Worm (Caenorhabditis elegans) whole organism, L2 larva: ENCODE data around the gene zmp-1.
A peak's percentile ranks its signal among the peaks of the same experiment; 100 is the strongest.

ENCODE experiments used
- C34F6.9 ChIP-seq: fragments of 150-350 bp; optimal IDR thresholded peaks from 2 replicates; lab custom pipeline; 2014; ENCODE audit warnings: missing biosample characterization, missing genetic modification characterization
- F13H6.1 ChIP-seq: sonication (generic microtip); optimal IDR thresholded peaks from 2 replicates; lab custom pipeline; 2016; ENCODE audit warnings: missing genetic modification characterization, missing compliant biosample characterization
- R02D3.7 ChIP-seq: fragments of 150-350 bp; optimal IDR thresholded peaks from 2 replicates; lab custom pipeline; 2014; ENCODE audit warnings: missing biosample characterization, missing genetic modification characterization
- ZK546.5 ChIP-seq: sonication (generic microtip); optimal IDR thresholded peaks from 2 replicates; lab custom pipeline; 2017; ENCODE audit warnings: missing biosample characterization, missing genetic modification characterization
- aly-2 ChIP-seq: fragments of 150-350 bp; optimal IDR thresholded peaks from 2 replicates; lab custom pipeline; 2014; ENCODE audit warnings: missing biosample characterization, missing genetic modification characterization
- ama-1 ChIP-seq: fragments of 150-350 bp; optimal IDR thresholded peaks from 2 replicates; lab custom pipeline; 2018; ENCODE audit warnings: inconsistent platforms
- blmp-1 ChIP-seq: sonication (generic microtip); optimal IDR thresholded peaks from 2 replicates; lab custom pipeline; 2017; ENCODE audit warnings: missing genetic modification characterization, mild to moderate bottlenecking, missing compliant biosample characterization, antibody characterized with exemption, moderate library complexity; ENCODE audit not compliant: insufficient read depth
- ceh-16 ChIP-seq: fragments of 150-350 bp; optimal IDR thresholded peaks from 2 replicates; lab custom pipeline; 2014; ENCODE audit warnings: missing biosample characterization, missing genetic modification characterization
- crh-2 ChIP-seq: sonication (generic microtip); optimal IDR thresholded peaks from 2 replicates; lab custom pipeline; 2017; ENCODE audit warnings: missing biosample characterization, missing genetic modification characterization
- dmd-4 ChIP-seq: sonication (generic microtip); optimal IDR thresholded peaks from 2 replicates; lab custom pipeline; 2017; ENCODE audit warnings: missing biosample characterization, missing genetic modification characterization
- egl-27 ChIP-seq: sonication (generic microtip); optimal IDR thresholded peaks from 3 replicates; lab custom pipeline; 2017; ENCODE audit warnings: missing biosample characterization, missing genetic modification reagents, missing genetic modification characterization
- elt-1 ChIP-seq: fragments of 150-350 bp; optimal IDR thresholded peaks from 2 replicates; lab custom pipeline; 2014; ENCODE audit warnings: missing biosample characterization, missing genetic modification characterization
- elt-3 ChIP-seq: sonication (generic microtip); optimal IDR thresholded peaks from 2 replicates; lab custom pipeline; 2017; ENCODE audit warnings: missing biosample characterization, missing genetic modification characterization
- fos-1 ChIP-seq: fragments of 150-350 bp; optimal IDR thresholded peaks from 2 replicates; lab custom pipeline; 2014; ENCODE audit warnings: missing biosample characterization, missing genetic modification characterization
- gmeb-1 ChIP-seq: fragments of 150-350 bp; optimal IDR thresholded peaks from 2 replicates; lab custom pipeline; 2014; ENCODE audit warnings: missing biosample characterization, missing genetic modification characterization
- lin-11 ChIP-seq: fragments of 150-350 bp; sonication (generic microtip); optimal IDR thresholded peaks from 2 replicates; lab custom pipeline; 2014; ENCODE audit warnings: missing biosample characterization, missing genetic modification characterization, inconsistent platforms, mixed read lengths
- lin-13 ChIP-seq: fragments of 150-350 bp; optimal IDR thresholded peaks from 2 replicates; lab custom pipeline; 2014; ENCODE audit warnings: missing biosample characterization, missing genetic modification reagents, missing genetic modification characterization
- lin-39 ChIP-seq: fragments of 150-350 bp; optimal IDR thresholded peaks from 2 replicates; lab custom pipeline; 2014; ENCODE audit warnings: missing biosample characterization, missing genetic modification reagents, missing genetic modification characterization
- lsy-2 ChIP-seq, 2 experiments: fragments of 150-350 bp in 1 of 2; sonication (generic microtip) in 1 of 2; optimal IDR thresholded peaks; 2 replicates each; lab custom pipeline; 2014 to 2017; ENCODE audit warnings: missing biosample characterization in 2 of 2, missing genetic modification characterization in 2 of 2
- mbf-1 ChIP-seq: sonication (generic microtip); optimal IDR thresholded peaks from 2 replicates; lab custom pipeline; 2017; ENCODE audit warnings: missing biosample characterization, missing genetic modification characterization
- mdl-1 ChIP-seq, 2 experiments: fragments of 150-350 bp in 1 of 2; sonication (generic microtip) in 1 of 2; optimal IDR thresholded peaks; 2 replicates each; lab custom pipeline; 2017; ENCODE audit warnings: missing biosample characterization in 2 of 2, missing genetic modification characterization in 2 of 2
- nhr-10 ChIP-seq: sonication (generic microtip); optimal IDR thresholded peaks from 2 replicates; lab custom pipeline; 2017; ENCODE audit warnings: missing biosample characterization, missing genetic modification characterization
- nhr-11 ChIP-seq: fragments of 150-350 bp; optimal IDR thresholded peaks from 2 replicates; lab custom pipeline; 2014; ENCODE audit warnings: missing biosample characterization, missing genetic modification characterization
- nhr-12 ChIP-seq: fragments of 150-350 bp; optimal IDR thresholded peaks from 2 replicates; lab custom pipeline; 2014; ENCODE audit warnings: missing biosample characterization, missing genetic modification characterization
- nhr-129 ChIP-seq: fragments of 150-350 bp; optimal IDR thresholded peaks from 2 replicates; lab custom pipeline; 2014; ENCODE audit warnings: missing biosample characterization, missing genetic modification characterization
- nhr-21 ChIP-seq: fragments of 150-350 bp; optimal IDR thresholded peaks from 2 replicates; lab custom pipeline; 2014; ENCODE audit warnings: missing biosample characterization, missing genetic modification characterization
- nhr-23 ChIP-seq: fragments of 150-350 bp; optimal IDR thresholded peaks from 2 replicates; lab custom pipeline; 2014; ENCODE audit warnings: missing biosample characterization, missing genetic modification reagents, missing genetic modification characterization
- nhr-237 ChIP-seq: fragments of 150-350 bp; optimal IDR thresholded peaks from 2 replicates; lab custom pipeline; 2014; ENCODE audit warnings: missing biosample characterization, missing genetic modification characterization
- nhr-25 ChIP-seq: fragments of 150-350 bp; sonication (generic microtip); optimal IDR thresholded peaks from 3 replicates; lab custom pipeline; 2014; ENCODE audit warnings: missing biosample characterization, missing genetic modification characterization
- nhr-77 ChIP-seq: fragments of 150-350 bp; optimal IDR thresholded peaks from 2 replicates; lab custom pipeline; 2014; ENCODE audit warnings: missing biosample characterization, missing genetic modification characterization
- peb-1 ChIP-seq: fragments of 150-350 bp; optimal IDR thresholded peaks from 2 replicates; lab custom pipeline; 2014; ENCODE audit warnings: missing biosample characterization, missing genetic modification characterization
- sem-4 ChIP-seq: fragments of 150-350 bp; optimal IDR thresholded peaks from 2 replicates; lab custom pipeline; 2014; ENCODE audit warnings: missing biosample characterization, missing genetic modification reagents, missing genetic modification characterization
- skn-1 ChIP-seq: sonication (generic microtip); optimal IDR thresholded peaks from 2 replicates; lab custom pipeline; 2017; ENCODE audit warnings: missing biosample characterization, missing genetic modification characterization
- sma-3 ChIP-seq: sonication (generic microtip); optimal IDR thresholded peaks from 2 replicates; lab custom pipeline; 2016; ENCODE audit warnings: missing genetic modification reagents, missing genetic modification characterization, missing compliant biosample characterization
- sma-9 ChIP-seq, 2 experiments: fragments of 150-350 bp in 1 of 2; sonication (generic microtip) in 1 of 2; optimal IDR thresholded peaks; 2 replicates each; lab custom pipeline; 2014 to 2016; ENCODE audit warnings: missing genetic modification characterization in 2 of 2, mild to moderate bottlenecking in 1 of 2, missing biosample characterization in 1 of 2, missing compliant biosample characterization in 1 of 2, missing genetic modification reagents in 1 of 2, moderate library complexity in 1 of 2
- snpc-4 ChIP-seq: fragments of 150-350 bp; optimal IDR thresholded peaks from 2 replicates; lab custom pipeline; 2014; ENCODE audit warnings: missing biosample characterization, missing genetic modification characterization
- unc-39 ChIP-seq: fragments of 150-350 bp; optimal IDR thresholded peaks from 2 replicates; lab custom pipeline; 2014; ENCODE audit warnings: missing biosample characterization, missing genetic modification characterization
- unc-55 ChIP-seq: fragments of 150-350 bp; sonication (generic microtip); optimal IDR thresholded peaks from 3 replicates; lab custom pipeline; 2014; ENCODE audit warnings: missing biosample characterization, missing genetic modification reagents, missing genetic modification characterization
- unc-62 ChIP-seq: fragments of 150-350 bp; optimal IDR thresholded peaks from 2 replicates; lab custom pipeline; 2014; ENCODE audit warnings: missing biosample characterization, missing genetic modification reagents, missing genetic modification characterization
- zag-1 ChIP-seq: fragments of 150-350 bp; optimal IDR thresholded peaks from 2 replicates; lab custom pipeline; 2014; ENCODE audit warnings: missing biosample characterization, missing genetic modification characterization
- ztf-1 ChIP-seq: fragments of 200-800 bp; sonication (Bioruptor generic); conservative IDR thresholded peaks from 2 replicates; pipeline ENCODE4 v1.3.6; 2022; ENCODE audit warnings: missing genetic modification characterization, missing compliant biosample characterization
- ztf-11 ChIP-seq: sonication (generic microtip); optimal IDR thresholded peaks from 2 replicates; lab custom pipeline; 2017; ENCODE audit warnings: missing biosample characterization, missing genetic modification characterization
- ztf-4 ChIP-seq: fragments of 150-350 bp; optimal IDR thresholded peaks from 2 replicates; lab custom pipeline; 2014; ENCODE audit warnings: missing biosample characterization, missing genetic modification characterization

zmp-1 gene

DNA sequence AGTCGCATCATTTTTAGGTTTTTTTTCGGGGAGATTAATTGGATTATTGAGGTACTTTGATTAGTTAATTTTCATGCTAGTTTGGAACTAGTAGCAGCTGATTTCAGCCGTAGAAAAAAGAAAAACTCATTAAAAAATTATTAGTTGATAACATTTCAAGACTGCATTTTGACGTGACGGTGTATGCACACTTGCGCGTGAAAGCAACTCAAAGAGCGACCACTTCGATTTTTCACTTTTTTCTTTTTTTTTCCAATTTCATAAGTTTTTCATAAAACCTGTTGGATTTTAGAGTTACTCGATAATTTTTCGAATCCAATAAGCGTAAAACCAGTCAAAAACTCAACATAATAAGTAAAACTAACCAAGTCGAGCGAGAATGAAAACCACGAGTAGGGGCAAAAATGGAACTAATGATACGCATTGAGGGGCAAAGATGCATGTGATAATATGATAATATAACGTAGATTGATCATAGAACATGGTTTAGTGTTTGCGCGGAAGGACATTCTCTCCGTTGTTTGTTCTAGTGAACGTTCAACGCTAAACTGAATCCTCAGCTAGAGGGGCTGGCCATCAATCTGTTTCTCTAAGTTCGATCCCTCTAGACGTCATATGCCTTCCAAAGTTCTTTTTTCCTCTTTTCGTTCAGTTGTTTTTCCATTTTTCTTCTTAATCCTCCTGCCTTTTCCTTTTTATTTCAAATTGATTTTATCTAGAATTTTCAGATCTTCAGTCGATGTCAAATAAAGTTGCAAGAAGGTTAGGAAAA lies 15.6 kb upstream of the zmp-1 start, which contains the start of the genes F25B5.6 and F25B5.3:
Gene F25B5.6 (minus strand): TSS at position 572 of the 772 bp plus-strand sequence.
Gene F25B5.3 (plus strand): TSS at position 722 of the 772 bp plus-strand sequence.
- TF ChIP-seq ama-1 (lab: Kevin White, UChicago) (peak; percentile 33), sma-9 (GFP tag; optimal IDR thresholded peaks at IDR 0.05; lab: Kevin White, UChicago) (peak; percentile 8), sma-9 (tag; optimal IDR thresholded peaks at IDR 0.05; lab: Kevin White, UChicago) (no peak), nhr-25 (no peak), nhr-21 (tag; lab: Kevin White, UChicago) (peak; percentile 56), fos-1 (tag; lab: Kevin White, UChicago) (peak; percentile 27), C34F6.9 (peak; percentile 20), nhr-12 (tag; lab: Kevin White, UChicago) (no peak), gmeb-1 (peak; percentile 34), lsy-2 (tag; optimal IDR thresholded peaks at IDR 0.05; lab: Kevin White, UChicago) (peak in 1 of 2 experiments; percentile 16), crh-2 (tag; lab: Kevin White, UChicago) (peak; percentile 37), unc-55 (GFP tag; lab: Kevin White, UChicago) (peak; percentile 63), zag-1 (tag; lab: Kevin White, UChicago) (no peak), lin-13 (GFP tag; lab: Kevin White, UChicago) (peak; percentile 20), nhr-129 (tag; lab: Kevin White, UChicago) (peak; percentile 28)

DNA sequence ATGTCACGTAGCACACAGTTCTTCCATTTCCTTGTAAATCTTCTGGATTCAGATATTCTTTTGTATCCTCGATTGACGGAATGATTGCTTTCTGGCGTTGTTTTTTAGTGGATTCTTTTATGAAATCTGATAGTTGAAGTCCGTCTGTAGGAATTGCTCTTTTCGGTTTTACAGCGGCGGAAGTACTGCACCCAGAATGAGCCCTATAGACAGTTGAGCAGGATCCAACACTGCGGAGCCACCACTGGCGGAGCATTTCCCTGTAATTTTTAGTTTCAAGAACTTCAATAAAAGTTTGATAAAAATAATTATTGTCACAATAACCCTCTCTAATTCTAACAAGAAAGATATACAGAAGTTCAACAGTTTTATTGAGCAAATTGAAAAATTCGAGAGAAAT lies 13.1 kb upstream of the zmp-1 start, which contains the start of gene F25B5.5:
Gene F25B5.5 (minus strand): TSS at position 260 of the 400 bp plus-strand sequence.
- TF ChIP-seq lin-11 (no peak), sma-3 (GFP tag; lab: Kevin White, UChicago) (peak; percentile 12), ZK546.5 (tag; lab: Kevin White, UChicago) (no peak)

DNA sequence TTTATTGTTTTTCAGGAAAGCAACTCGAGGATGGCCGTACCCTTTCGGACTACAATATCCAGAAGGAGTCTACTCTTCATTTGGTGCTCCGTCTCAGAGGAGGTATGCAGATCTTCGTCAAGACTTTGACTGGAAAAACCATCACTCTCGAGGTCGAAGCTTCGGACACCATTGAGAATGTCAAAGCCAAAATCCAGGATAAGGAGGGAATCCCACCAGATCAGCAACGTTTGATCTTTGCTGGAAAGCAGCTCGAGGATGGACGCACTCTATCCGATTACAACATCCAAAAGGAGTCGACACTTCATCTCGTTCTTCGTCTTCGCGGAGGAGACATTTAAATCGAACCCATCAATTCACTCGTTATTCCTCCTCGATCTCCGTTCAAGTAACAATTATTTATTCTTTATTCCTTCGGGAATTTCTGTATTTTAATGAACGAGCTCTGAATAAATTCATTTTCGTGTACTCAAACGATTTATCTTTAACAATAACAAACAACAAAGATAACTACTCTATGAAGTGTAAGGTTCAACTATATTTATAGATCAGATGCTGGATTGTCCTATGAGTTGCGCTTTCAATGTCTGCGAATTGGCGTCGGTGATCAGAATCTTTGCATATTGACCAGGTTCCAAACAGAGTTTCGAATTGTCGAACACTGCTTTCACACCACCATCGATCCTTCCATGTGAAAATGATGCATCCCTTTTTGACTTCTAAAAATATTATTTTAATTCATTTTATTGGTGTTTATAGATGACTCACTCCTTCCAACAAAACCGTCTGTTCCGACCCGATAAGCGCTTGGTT lies 10.8 kb upstream of the zmp-1 start:
- TF ChIP-seq lin-39 (tag; lab: Kevin White, UChicago) (no peak), lin-13 (GFP tag; lab: Kevin White, UChicago) (peak; percentile 61), lsy-2 (tag; optimal IDR thresholded peaks at IDR 0.05; lab: Kevin White, UChicago) (peak in 1 of 2 experiments; percentile 45), egl-27 (tag; lab: Kevin White, UChicago) (no peak), unc-62 (GFP tag; lab: Kevin White, UChicago) (no peak), nhr-11 (tag; lab: Kevin White, UChicago) (no peak), ama-1 (lab: Kevin White, UChicago) (peak; percentile 87), nhr-129 (tag; lab: Kevin White, UChicago) (peak; percentile 61), sma-3 (GFP tag; lab: Kevin White, UChicago) (peak; percentile 63), lin-11 (no peak), nhr-12 (tag; lab: Kevin White, UChicago) (peak; percentile 17), mdl-1 (tag; optimal IDR thresholded peaks at IDR 0.05; lab: Kevin White, UChicago) (no peak), unc-55 (GFP tag; lab: Kevin White, UChicago) (peak; percentile 11), dmd-4 (no peak), nhr-10 (tag; lab: Kevin White, UChicago) (no peak), unc-39 (tag; lab: Kevin White, UChicago) (no peak), ztf-4 (tag; lab: Kevin White, UChicago) (peak; percentile 16), R02D3.7 (tag; lab: Kevin White, UChicago) (no peak), aly-2 (tag; lab: Kevin White, UChicago) (peak; percentile 27), blmp-1 (tag; lab: Kevin White, UChicago) (peak; percentile 32), C34F6.9 (peak; percentile 14), fos-1 (tag; lab: Kevin White, UChicago) (no peak), skn-1 (tag; lab: Kevin White, UChicago) (peak; percentile 67), ztf-1 (GFP tag; lab: Robert Waterston, UW) (no peak), elt-1 (no peak), snpc-4 (no peak), nhr-21 (tag; lab: Kevin White, UChicago) (peak; percentile 92), crh-2 (tag; lab: Kevin White, UChicago) (peak; percentile 61), ceh-16 (tag; lab: Kevin White, UChicago) (no peak), ZK546.5 (tag; lab: Kevin White, UChicago) (no peak), gmeb-1 (peak; percentile 34), mbf-1 (tag; lab: Kevin White, UChicago) (no peak), nhr-237 (tag; lab: Kevin White, UChicago) (no peak), F13H6.1 (peak; percentile 22), peb-1 (tag; lab: Kevin White, UChicago) (no peak), nhr-25 (peak; percentile 62), sem-4 (tag; lab: Kevin White, UChicago) (peak; percentile 50), ztf-11 (tag; lab: Kevin White, UChicago) (no peak), elt-3 (tag; lab: Kevin White, UChicago) (no peak), nhr-23 (tag; lab: Kevin White, UChicago) (no peak), sma-9 (GFP tag; optimal IDR thresholded peaks at IDR 0.05; lab: Kevin White, UChicago) (peak; percentile 9), sma-9 (tag; optimal IDR thresholded peaks at IDR 0.05; lab: Kevin White, UChicago) (no peak), nhr-77 (tag; lab: Kevin White, UChicago) (no peak)
